Fruit fly (Drosophila melanogaster) whole organism, prepupa: ENCODE results near the gene CG11586.

Source experiments
- CG11294 ChIP-seq: fragments of 200-800 bp; sonication (Bioruptor generic); IDR thresholded peaks from 2 replicates; pipeline ENCODE4 v1.3.6; 2022; ENCODE audit warnings: missing biosample characterization, missing genetic modification characterization
- CG16779 ChIP-seq: fragments of 200-800 bp; sonication (Bioruptor generic); optimal IDR thresholded peaks from 3 replicates; lab custom pipeline; 2017; ENCODE audit warnings: missing biosample characterization, mild to moderate bottlenecking, missing genetic modification characterization
- CG3919 ChIP-seq: fragments of 200-800 bp; sonication (Bioruptor generic); optimal IDR thresholded peaks from 3 replicates; lab custom pipeline; 2016; ENCODE audit warnings: missing biosample characterization, missing genetic modification characterization
- CG7368 ChIP-seq: fragments of 200-800 bp; sonication (Bioruptor generic); optimal IDR thresholded peaks from 3 replicates; lab custom pipeline; 2016; ENCODE audit warnings: missing biosample characterization, missing genetic modification characterization
- CG9139 ChIP-seq: fragments of 200-800 bp; sonication (Bioruptor generic); optimal IDR thresholded peaks from 3 replicates; lab custom pipeline; 2017; ENCODE audit warnings: missing biosample characterization, mild to moderate bottlenecking, missing genetic modification characterization
- Hr38 ChIP-seq: sonication (Bioruptor generic); optimal IDR thresholded peaks from 2 replicates; lab custom pipeline; 2016; ENCODE audit warnings: missing biosample characterization, missing genetic modification characterization
- Hr39 ChIP-seq: fragments of 200-800 bp; sonication (Bioruptor generic); optimal IDR thresholded peaks from 2 replicates; lab custom pipeline; 2016; ENCODE audit warnings: missing biosample characterization, missing genetic modification characterization
- Smox ChIP-seq: fragments of 200-800 bp; sonication (Bioruptor generic); optimal IDR thresholded peaks from 3 replicates; lab custom pipeline; 2016; ENCODE audit warnings: missing biosample characterization, missing genetic modification characterization
- cyc ChIP-seq: fragments of 200-800 bp; sonication (Bioruptor generic); optimal IDR thresholded peaks from 3 replicates; lab custom pipeline; 2016; ENCODE audit warnings: missing biosample characterization, missing genetic modification characterization
- dsx ChIP-seq: fragments of 200-800 bp; optimal IDR thresholded peaks from 3 replicates; lab custom pipeline; 2019; ENCODE audit warnings: missing biosample characterization, mild to moderate bottlenecking, missing genetic modification characterization, moderate library complexity; ENCODE audit not compliant: poor library complexity, severe bottlenecking
- svp ChIP-seq: fragments of 200-800 bp; sonication (Bioruptor generic); peaks from one replicate; lab custom pipeline; 2016; ENCODE audit warnings: missing biosample characterization, missing genetic modification characterization

DNA sequence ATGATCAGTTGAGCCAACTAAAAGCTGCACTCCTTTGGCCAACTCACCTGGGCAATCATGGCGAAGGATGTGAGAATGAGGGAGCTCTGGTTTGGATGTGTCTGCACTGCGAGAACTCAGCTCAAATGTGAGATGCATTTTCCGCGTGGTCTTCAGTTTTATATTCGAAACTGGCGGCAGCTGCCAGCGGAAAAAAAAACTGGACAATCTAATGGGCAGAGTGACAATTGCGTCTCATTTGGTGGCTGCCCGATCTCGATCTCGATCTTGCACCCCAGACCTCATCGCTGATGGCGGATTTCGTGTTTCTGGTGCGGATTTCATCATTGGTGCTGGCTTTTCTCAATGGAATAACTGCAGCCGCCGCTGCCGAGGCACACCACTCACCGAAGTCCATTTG is 49.5 kb downstream of the CG11586 start, which contains the start of gene Cpr64Ac:
- TF ChIP-seq CG11294 (GFP tag; lab: Robert Waterston, UW) (no peak), cyc (GFP tag; lab: Kevin White, UChicago) (no peak), CG7368 (no peak), Hr38 (no peak), CG3919 (GFP tag; lab: Kevin White, UChicago) (no peak), svp (no peak), CG9139 (GFP tag; lab: Kevin White, UChicago) (no peak), CG16779 (tag; lab: Kevin White, UChicago) (no peak), dsx (GFP tag; lab: Kevin White, UChicago) (no peak), Hr39 (GFP tag; lab: Kevin White, UChicago) (no peak), Smox (GFP tag; lab: Kevin White, UChicago) (no peak)
